Fruit fly (Drosophila melanogaster) whole organism, embryonic: Measurements from ENCODE around the gene Cnep1r2.

Source experiments
- Atf6 ChIP-seq: fragments of 200-800 bp; sonication (Bioruptor generic); IDR thresholded peaks from 2 replicates; pipeline ENCODE4 v1.3.6; 2022; ENCODE audit warnings: missing biosample characterization, missing genetic modification characterization
- B-H2 ChIP-seq: fragments of 200-800 bp; sonication (Bioruptor generic); optimal IDR thresholded peaks from 2 replicates; lab custom pipeline; 2018; ENCODE audit warnings: missing biosample characterization, mild to moderate bottlenecking, missing genetic modification characterization
- CG10209 ChIP-seq: fragments of 200-800 bp; sonication (Bioruptor generic); optimal IDR thresholded peaks from 3 replicates; lab custom pipeline; 2017; ENCODE audit warnings: missing biosample characterization, mild to moderate bottlenecking, missing genetic modification characterization, missing genetic modification reagents
- CG10979 ChIP-seq: fragments of 200-800 bp; sonication (Bioruptor generic); optimal IDR thresholded peaks from 2 replicates; lab custom pipeline; 2018; ENCODE audit warnings: missing biosample characterization, mild to moderate bottlenecking, missing genetic modification characterization, moderate library complexity
- CG11456 ChIP-seq: fragments of 200-800 bp; sonication (Bioruptor generic); IDR thresholded peaks from 3 replicates; pipeline ENCODE4 v1.3.6; 2022; ENCODE audit warnings: missing biosample characterization, missing genetic modification characterization
- CG11560 ChIP-seq: fragments of 200-800 bp; sonication (Bioruptor generic); IDR thresholded peaks from 3 replicates; pipeline ENCODE4 v1.3.6; 2022; ENCODE audit warnings: missing biosample characterization, missing genetic modification characterization
- CG11696 ChIP-seq: fragments of 200-800 bp; sonication (Bioruptor generic); IDR thresholded peaks from 2 replicates; pipeline ENCODE4 v1.3.6; 2022; ENCODE audit warnings: missing biosample characterization, missing genetic modification characterization
- CG12744 ChIP-seq: fragments of 200-800 bp; sonication (Bioruptor generic); optimal IDR thresholded peaks from 2 replicates; lab custom pipeline; 2016; ENCODE audit warnings: missing biosample characterization, missing genetic modification characterization
- CG14667 ChIP-seq: fragments of 200-800 bp; sonication (Bioruptor generic); IDR thresholded peaks from 2 replicates; pipeline ENCODE4 v1.3.6; 2022; ENCODE audit warnings: missing biosample characterization, missing genetic modification characterization
- CG16813 ChIP-seq: fragments of 200-800 bp; sonication (Bioruptor generic); IDR thresholded peaks from 3 replicates; pipeline ENCODE4 v1.3.6; 2022; ENCODE audit warnings: missing biosample characterization, missing genetic modification characterization; ENCODE audit not compliant: partially characterized antibody
- CG17328 ChIP-seq: fragments of 200-800 bp; sonication (Bioruptor generic); IDR thresholded peaks from 2 replicates; pipeline ENCODE4 v1.3.6; 2022; ENCODE audit warnings: missing biosample characterization, missing genetic modification characterization
- CG17385 ChIP-seq: fragments of 200-800 bp; sonication (Bioruptor generic); optimal IDR thresholded peaks from 3 replicates; lab custom pipeline; 2018; ENCODE audit warnings: missing biosample characterization, mild to moderate bottlenecking, missing genetic modification characterization
- CG17912 ChIP-seq: fragments of 200-800 bp; sonication (Bioruptor generic); optimal IDR thresholded peaks from 2 replicates; lab custom pipeline; 2018; ENCODE audit warnings: missing biosample characterization, mild to moderate bottlenecking, missing genetic modification characterization
- CG18262 ChIP-seq: fragments of 200-800 bp; optimal IDR thresholded peaks from 3 replicates; lab custom pipeline; 2019; ENCODE audit warnings: missing biosample characterization, mild to moderate bottlenecking, missing genetic modification characterization, moderate library complexity
- CG3065 ChIP-seq: fragments of 200-800 bp; sonication (Bioruptor generic); optimal IDR thresholded peaks from 2 replicates; lab custom pipeline; 2016; ENCODE audit warnings: missing biosample characterization, missing genetic modification characterization
- CG3163 ChIP-seq: fragments of 200-800 bp; sonication (Bioruptor generic); optimal IDR thresholded peaks from 3 replicates; lab custom pipeline; 2016; ENCODE audit warnings: missing biosample characterization, missing genetic modification characterization
- CG32767 ChIP-seq: fragments of 200-800 bp; sonication (Bioruptor generic); IDR thresholded peaks from 2 replicates; pipeline ENCODE4 v1.3.6; 2022; ENCODE audit warnings: missing biosample characterization, missing genetic modification characterization
- CG6854 ChIP-seq: fragments of 200-800 bp; sonication (Bioruptor generic); optimal IDR thresholded peaks from 3 replicates; lab custom pipeline; 2017; ENCODE audit warnings: missing biosample characterization, mild to moderate bottlenecking, missing genetic modification characterization
- CG8478 ChIP-seq: fragments of >200 bp; optimal IDR thresholded peaks from 2 replicates; lab custom pipeline; 2018
- Chrac-16 ChIP-seq: fragments of 200-800 bp; sonication (Bioruptor generic); optimal IDR thresholded peaks from 3 replicates; lab custom pipeline; 2016; ENCODE audit warnings: missing biosample characterization, missing genetic modification characterization
- Hand ChIP-seq: fragments of 200-800 bp; sonication (Bioruptor generic); optimal IDR thresholded peaks from 2 replicates; lab custom pipeline; 2017; ENCODE audit warnings: mild to moderate bottlenecking, missing biosample characterization, missing genetic modification reagents, missing genetic modification characterization
- Hmx ChIP-seq: fragments of 200-800 bp; sonication (Bioruptor generic); optimal IDR thresholded peaks from 2 replicates; lab custom pipeline; 2016; ENCODE audit warnings: missing biosample characterization, missing genetic modification characterization
- Mrtf ChIP-seq: fragments of 200-800 bp; sonication (Bioruptor generic); IDR thresholded peaks from 3 replicates; pipeline ENCODE4 v1.3.6; 2022; ENCODE audit warnings: missing biosample characterization, missing genetic modification characterization
- NK7.1 ChIP-seq: fragments of 200-800 bp; sonication (Bioruptor generic); optimal IDR thresholded peaks from 3 replicates; lab custom pipeline; 2016; ENCODE audit warnings: missing biosample characterization, missing genetic modification characterization
- Six4 ChIP-seq: fragments of 200-800 bp; sonication (Bioruptor generic); optimal IDR thresholded peaks from 2 replicates; lab custom pipeline; 2016; ENCODE audit warnings: missing biosample characterization, missing genetic modification characterization
- Ssrp ChIP-seq: fragments of 200-800 bp; sonication (Bioruptor generic); optimal IDR thresholded peaks from 2 replicates; lab custom pipeline; 2018; ENCODE audit warnings: missing biosample characterization, mild to moderate bottlenecking, missing genetic modification characterization, moderate library complexity
- YL-1 ChIP-seq: fragments of 200-800 bp; sonication (Bioruptor generic); optimal IDR thresholded peaks from 3 replicates; lab custom pipeline; 2017; ENCODE audit warnings: missing biosample characterization, mild to moderate bottlenecking, missing genetic modification characterization
- cato ChIP-seq: fragments of 200-800 bp; sonication (Bioruptor generic); optimal IDR thresholded peaks from 2 replicates; lab custom pipeline; 2016; ENCODE audit warnings: missing biosample characterization, missing genetic modification characterization, borderline replicate concordance
- cg ChIP-seq: fragments of 200-800 bp; sonication (Bioruptor generic); optimal IDR thresholded peaks from 3 replicates; lab custom pipeline; 2019; ENCODE audit warnings: missing biosample characterization, mild to moderate bottlenecking, missing genetic modification characterization, moderate library complexity
- chinmo ChIP-seq: fragments of 200-800 bp; sonication (Bioruptor generic); IDR thresholded peaks from 4 replicates; pipeline ENCODE4 v1.3.6; 2022; ENCODE audit warnings: missing biosample characterization, missing genetic modification characterization; ENCODE audit not compliant: partially characterized antibody
- croc ChIP-seq: fragments of 200-800 bp; sonication (Bioruptor generic); conservative IDR thresholded peaks from 3 replicates; pipeline ENCODE4 v1.3.6; 2022; ENCODE audit warnings: missing biosample characterization, missing genetic modification characterization
- dimm ChIP-seq: fragments of 200-800 bp; sonication (Bioruptor generic); IDR thresholded peaks from 2 replicates; pipeline ENCODE4 v1.3.6; 2022; ENCODE audit warnings: missing biosample characterization, missing genetic modification characterization
- fd96Cb ChIP-seq: fragments of 200-800 bp; sonication (Bioruptor generic); optimal IDR thresholded peaks from 2 replicates; lab custom pipeline; 2018; ENCODE audit warnings: missing biosample characterization, mild to moderate bottlenecking, missing genetic modification characterization, moderate library complexity
- grau ChIP-seq: fragments of 200-800 bp; optimal IDR thresholded peaks from 3 replicates; lab custom pipeline; 2019; ENCODE audit warnings: missing biosample characterization, mild to moderate bottlenecking, missing genetic modification characterization, moderate library complexity
- gro ChIP-seq: fragments of 200-800 bp; sonication (Bioruptor generic); optimal IDR thresholded peaks from 2 replicates; lab custom pipeline; 2016; ENCODE audit warnings: missing biosample characterization, missing genetic modification characterization
- ham ChIP-seq: fragments of 200-800 bp; sonication (Bioruptor generic); IDR thresholded peaks from 2 replicates; pipeline ENCODE4 v1.3.6; 2022; ENCODE audit warnings: missing biosample characterization, missing genetic modification characterization
- ken ChIP-seq: fragments of 200-800 bp; sonication (Bioruptor generic); IDR thresholded peaks from 3 replicates; pipeline ENCODE4 v1.3.6; 2022; ENCODE audit warnings: missing biosample characterization, missing genetic modification characterization
- klu ChIP-seq: fragments of 200-800 bp; sonication (Bioruptor generic); IDR thresholded peaks from 2 replicates; pipeline ENCODE4 v1.3.6; 2022; ENCODE audit warnings: missing biosample characterization, missing genetic modification characterization
- lola ChIP-seq, 3 experiments: fragments of >200 bp in 2 of 3; fragments of 200-800 bp in 1 of 3; sonication (Bioruptor generic) in 1 of 3; optimal IDR thresholded peaks; 2 replicates each; lab custom pipeline; 2017 to 2019; ENCODE audit warnings: missing biosample characterization in 3 of 3, missing genetic modification characterization in 3 of 3, mild to moderate bottlenecking in 1 of 3, moderate library complexity in 1 of 3
- luna ChIP-seq: fragments of 200-800 bp; sonication (Bioruptor generic); optimal IDR thresholded peaks from 2 replicates; lab custom pipeline; 2016; ENCODE audit warnings: missing biosample characterization, missing genetic modification characterization
- mam ChIP-seq: fragments of 200-800 bp; sonication (Bioruptor generic); optimal IDR thresholded peaks from 3 replicates; lab custom pipeline; 2016; ENCODE audit warnings: missing biosample characterization, missing genetic modification characterization
- nmo ChIP-seq: fragments of 200-800 bp; sonication (Bioruptor generic); optimal IDR thresholded peaks from 2 replicates; lab custom pipeline; 2018; ENCODE audit warnings: missing biosample characterization, mild to moderate bottlenecking, missing genetic modification characterization, moderate library complexity
- nom ChIP-seq: fragments of 200-800 bp; sonication (Bioruptor generic); optimal IDR thresholded peaks from 2 replicates; lab custom pipeline; 2017; ENCODE audit warnings: missing biosample characterization, missing genetic modification characterization, mild to moderate bottlenecking, moderate library complexity, missing genetic modification reagents
- psq ChIP-seq: fragments of 200-800 bp; sonication (Bioruptor generic); optimal IDR thresholded peaks from 2 replicates; lab custom pipeline; 2017; ENCODE audit warnings: missing biosample characterization, missing genetic modification characterization
- seq ChIP-seq: fragments of 200-800 bp; sonication (Bioruptor generic); IDR thresholded peaks from 2 replicates; pipeline ENCODE4 v1.3.6; 2022; ENCODE audit warnings: missing biosample characterization, missing genetic modification characterization
- sr ChIP-seq: fragments of 200-800 bp; sonication (Bioruptor generic); IDR thresholded peaks from 3 replicates; pipeline ENCODE4 v1.3.6; 2022; ENCODE audit warnings: missing biosample characterization, missing genetic modification characterization
- trh ChIP-seq: fragments of 200-800 bp; sonication (Bioruptor generic); optimal IDR thresholded peaks from 2 replicates; lab custom pipeline; 2016; ENCODE audit warnings: missing biosample characterization, missing genetic modification characterization
- unc-4 ChIP-seq: fragments of 200-800 bp; sonication (Bioruptor generic); IDR thresholded peaks from 2 replicates; pipeline ENCODE4 v1.3.6; 2022; ENCODE audit warnings: missing biosample characterization, missing genetic modification characterization; ENCODE audit not compliant: partially characterized antibody
- unpg ChIP-seq: fragments of 200-800 bp; sonication (Bioruptor generic); optimal IDR thresholded peaks from 3 replicates; lab custom pipeline; 2018; ENCODE audit warnings: missing biosample characterization, mild to moderate bottlenecking, missing genetic modification characterization, moderate library complexity
- vfl ChIP-seq: fragments of 200-800 bp; sonication (Bioruptor generic); optimal IDR thresholded peaks from 2 replicates; lab custom pipeline; 2016; ENCODE audit warnings: missing biosample characterization, missing genetic modification characterization
- zen ChIP-seq: fragments of 200-800 bp; sonication (Bioruptor generic); optimal IDR thresholded peaks from 3 replicates; lab custom pipeline; 2018; ENCODE audit warnings: missing biosample characterization, mild to moderate bottlenecking, missing genetic modification characterization, moderate library complexity

The Cnep1r2 gene

dm6 chr3L:10664511-10665062, 26.6 kb downstream of the Cnep1r2 start, which contains the start of gene simj (continued):
- TF ChIP-seq Hmx (GFP tag; lab: Kevin White, UChicago), result no peak
- TF ChIP-seq dimm, result no peak
- TF ChIP-seq unc-4 (GFP tag; lab: Robert Waterston, UW), result peak; percentile 85
- no peak for TF ChIP-seq CG11456
- peak; percentile 52 for TF ChIP-seq unpg (GFP tag; lab: Kevin White, UChicago)
- TF ChIP-seq CG17328 (GFP tag; lab: Robert Waterston, UW), result peak; percentile 38
- no peak for TF ChIP-seq trh
- TF ChIP-seq sr (GFP tag; lab: Robert Waterston, UW), result peak; percentile 27; the same call in 1 of the 3 replicates
- peak; percentile 48 for TF ChIP-seq luna (GFP tag; lab: Kevin White, UChicago)
- peak; percentile 16 for TF ChIP-seq CG17912 (GFP tag; lab: Kevin White, UChicago)
- no peak for TF ChIP-seq CG32767 (GFP tag; lab: Robert Waterston, UW)
- TF ChIP-seq NK7.1 (GFP tag; lab: Kevin White, UChicago), result no peak
- TF ChIP-seq cg (GFP tag; lab: Kevin White, UChicago), result peak; percentile 94
- no peak for TF ChIP-seq ham
- TF ChIP-seq croc (GFP tag; lab: Robert Waterston, UW), result no peak
- no peak for TF ChIP-seq CG6854 (GFP tag; lab: Kevin White, UChicago)
- no peak for TF ChIP-seq CG14667
- TF ChIP-seq CG11560 (tag; lab: Robert Waterston, UW), result no peak
- peak; percentile 21 for TF ChIP-seq Chrac-16 (GFP tag; lab: Kevin White, UChicago)
- peak; percentile 96 for TF ChIP-seq chinmo
- peak; percentile 34 for TF ChIP-seq CG18262 (tag; lab: Kevin White, UChicago)
- no peak for TF ChIP-seq Ssrp (tag; lab: Kevin White, UChicago)
- peak; percentile 64 for TF ChIP-seq CG17385 (GFP tag; lab: Kevin White, UChicago)
- TF ChIP-seq seq (GFP tag; lab: Robert Waterston, UW), result no peak
- no peak for TF ChIP-seq cato (GFP tag; lab: Kevin White, UChicago)
- TF ChIP-seq CG11696 (GFP tag; lab: Robert Waterston, UW), result peak; percentile 37; the same call in 1 of the 2 replicates
- peak; percentile 24 for TF ChIP-seq psq (GFP tag; lab: Kevin White, UChicago)
- peak; percentile 40 for TF ChIP-seq mam (GFP tag; lab: Kevin White, UChicago)
- TF ChIP-seq Six4 (GFP tag; lab: Kevin White, UChicago), result no peak
- TF ChIP-seq vfl (GFP tag; lab: Kevin White, UChicago), result peak; percentile 55
- TF ChIP-seq CG3065 (GFP tag; lab: Kevin White, UChicago), result no peak
- no peak for TF ChIP-seq klu (GFP tag; lab: Robert Waterston, UW)
- TF ChIP-seq CG10979 (tag; lab: Kevin White, UChicago), result peak; percentile 37
- peak in 1 of 3 experiments; percentile 41 for TF ChIP-seq lola (GFP tag; optimal IDR thresholded peaks at IDR 0.05; lab: Kevin White, UChicago)
- TF ChIP-seq CG3163 (GFP tag; lab: Kevin White, UChicago), result peak; percentile 83
- peak; percentile 72 for TF ChIP-seq nom
- TF ChIP-seq CG10209 (GFP tag; lab: Kevin White, UChicago), result peak; percentile 51
- peak; percentile 87 for TF ChIP-seq B-H2
- TF ChIP-seq CG12744, result peak; percentile 12
- TF ChIP-seq grau, result peak; percentile 52
- TF ChIP-seq ken (GFP tag; lab: Robert Waterston, UW), result peak; percentile 7; the same call in 2 of the 3 replicates
- TF ChIP-seq YL-1 (GFP tag; lab: Kevin White, UChicago), result no peak
- TF ChIP-seq fd96Cb (tag; lab: Kevin White, UChicago), result no peak
- TF ChIP-seq nmo (GFP tag; lab: Kevin White, UChicago), result peak; percentile 60
- TF ChIP-seq Atf6, result peak; percentile 69
- TF ChIP-seq gro, result peak; percentile 55
- TF ChIP-seq CG8478, result no peak
- TF ChIP-seq zen, result peak; percentile 15
- no peak for TF ChIP-seq Mrtf (GFP tag; lab: Robert Waterston, UW)
- TF ChIP-seq Hand, result peak; percentile 3
- peak; percentile 83 for TF ChIP-seq CG16813 (GFP tag; lab: Robert Waterston, UW)
